Worm (Caenorhabditis elegans) whole organism, young adult: Measurements from ENCODE around the gene faah-5.

Experiments used
- C17E4.6 ChIP-seq: fragments of 200-800 bp; sonication (Bioruptor generic); IDR thresholded peaks from 2 replicates; pipeline ENCODE4 v1.3.6; 2022; ENCODE audit warnings: missing genetic modification reagents, missing genetic modification characterization, missing compliant biosample characterization
- K12H6.12 ChIP-seq: fragments of 200-800 bp; sonication (Bioruptor generic); optimal IDR thresholded peaks from 2 replicates; lab custom pipeline; 2018; ENCODE audit warnings: mild to moderate bottlenecking, missing genetic modification characterization, missing compliant biosample characterization
- Y79H2A.3 ChIP-seq: fragments of 200-800 bp; sonication (Bioruptor generic); conservative IDR thresholded peaks from 2 replicates; pipeline ENCODE4 v1.3.6; 2022; ENCODE audit warnings: missing genetic modification reagents, missing genetic modification characterization, missing compliant biosample characterization
- akir-1 ChIP-seq: fragments of 200-800 bp; sonication (Bioruptor generic); optimal IDR thresholded peaks from 2 replicates; lab custom pipeline; 2018; ENCODE audit warnings: mild to moderate bottlenecking, missing genetic modification characterization, moderate library complexity, missing compliant biosample characterization
- attf-3 ChIP-seq: fragments of 200-800 bp; sonication (Bioruptor generic); conservative IDR thresholded peaks from 2 replicates; pipeline ENCODE4 v1.3.6; 2022; ENCODE audit warnings: missing genetic modification reagents, missing genetic modification characterization, missing compliant biosample characterization
- attf-6 ChIP-seq: fragments of 200-800 bp; sonication (Bioruptor generic); IDR thresholded peaks from 2 replicates; pipeline ENCODE4 v1.3.6; 2022; ENCODE audit warnings: missing genetic modification reagents, missing genetic modification characterization, missing compliant biosample characterization
- cebp-1 ChIP-seq, 2 experiments: fragments of 200-800 bp in 1 of 2; sonication (Bioruptor generic) in 1 of 2; sonication (generic microtip) in 1 of 2; IDR thresholded peaks in 1 of 2; optimal IDR thresholded peaks in 1 of 2; 2 replicates each; pipeline versions ENCODE4 v1.3.6 to Lab custom; 2017 to 2022; ENCODE audit warnings: missing compliant biosample characterization in 2 of 2, missing genetic modification characterization in 2 of 2, mild to moderate bottlenecking in 1 of 2, missing genetic modification reagents in 1 of 2, moderate library complexity in 1 of 2
- ceh-100 ChIP-seq: fragments of 200-800 bp; sonication (Bioruptor generic); IDR thresholded peaks from 2 replicates; pipeline ENCODE4 v1.3.6; 2022; ENCODE audit warnings: missing genetic modification reagents, missing genetic modification characterization, missing compliant biosample characterization
- ceh-40 ChIP-seq: fragments of 200-800 bp; sonication (Bioruptor generic); IDR thresholded peaks from 2 replicates; pipeline ENCODE4 v1.3.6; 2022; ENCODE audit warnings: missing genetic modification characterization, missing compliant biosample characterization
- ceh-91 ChIP-seq: fragments of 200-800 bp; sonication (Bioruptor generic); IDR thresholded peaks from 2 replicates; pipeline ENCODE4 v1.3.6; 2022; ENCODE audit warnings: missing genetic modification reagents, missing genetic modification characterization, missing compliant biosample characterization
- egrh-3 ChIP-seq: fragments of 200-800 bp; sonication (Bioruptor generic); IDR thresholded peaks from 2 replicates; pipeline ENCODE4 v1.3.6; 2022; ENCODE audit warnings: missing genetic modification reagents, missing genetic modification characterization, missing compliant biosample characterization
- ekl-4 ChIP-seq: fragments of 200-800 bp; sonication (Bioruptor generic); IDR thresholded peaks from 2 replicates; pipeline ENCODE4 v1.3.6; 2022; ENCODE audit warnings: missing genetic modification reagents, missing genetic modification characterization, missing compliant biosample characterization
- hmg-1.2 ChIP-seq: fragments of 200-800 bp; sonication (Bioruptor generic); IDR thresholded peaks from 2 replicates; pipeline ENCODE4 v1.3.6; 2022; ENCODE audit warnings: missing genetic modification reagents, missing genetic modification characterization, missing compliant biosample characterization
- let-607 ChIP-seq, 2 experiments: fragments of 200-800 bp in 1 of 2; sonication (Bioruptor generic) in 1 of 2; sonication (generic microtip) in 1 of 2; optimal IDR thresholded peaks; 2 replicates each; lab custom pipeline; 2016 to 2018; ENCODE audit warnings: mild to moderate bottlenecking in 2 of 2, missing compliant biosample characterization in 2 of 2, missing genetic modification characterization in 2 of 2, moderate library complexity in 2 of 2, missing genotype in 1 of 2
- lin-40 ChIP-seq: sonication (generic microtip); optimal IDR thresholded peaks from 2 replicates; lab custom pipeline; 2016; ENCODE audit warnings: missing genetic modification characterization, mild to moderate bottlenecking, missing compliant biosample characterization, missing genotype, missing genetic modification reagents
- madf-3 ChIP-seq: fragments of 200-800 bp; sonication (Bioruptor generic); IDR thresholded peaks from 2 replicates; pipeline ENCODE4 v1.3.6; 2022; ENCODE audit warnings: missing genetic modification reagents, missing genetic modification characterization, missing compliant biosample characterization
- nfyb-1 ChIP-seq: fragments of 200-800 bp; sonication (Bioruptor generic); IDR thresholded peaks from 2 replicates; pipeline ENCODE4 v1.3.6; 2022; ENCODE audit warnings: missing genetic modification reagents, missing genetic modification characterization, missing compliant biosample characterization
- nhr-90 ChIP-seq: sonication (generic microtip); optimal IDR thresholded peaks from 2 replicates; lab custom pipeline; 2016; ENCODE audit warnings: missing genotype, mild to moderate bottlenecking, missing genetic modification characterization, missing compliant biosample characterization
- snpc-1.1 ChIP-seq: sonication (generic microtip); optimal IDR thresholded peaks from 2 replicates; lab custom pipeline; 2017; ENCODE audit warnings: missing genetic modification characterization, mild to moderate bottlenecking, missing compliant biosample characterization, antibody characterized with exemption, moderate library complexity, missing genotype, missing genetic modification reagents; ENCODE audit not compliant: insufficient read depth
- snpc-4 ChIP-seq, 5 experiments: fragments of 150-350 bp in 1 of 5; sonication (generic microtip) in 4 of 5; optimal IDR thresholded peaks; 2 replicates each; lab custom pipeline; 2014 to 2018; ENCODE audit warnings: missing genetic modification characterization in 5 of 5, missing biosample characterization in 3 of 5, antibody characterized with exemption in 2 of 5, mild to moderate bottlenecking in 2 of 5, missing compliant biosample characterization in 2 of 5, missing genotype in 2 of 5, moderate library complexity in 2 of 5, missing genetic modification reagents in 1 of 5
- somi-1 ChIP-seq: fragments of 200-800 bp; sonication (Bioruptor generic); optimal IDR thresholded peaks from 2 replicates; lab custom pipeline; 2018; ENCODE audit warnings: mild to moderate bottlenecking, missing genetic modification characterization, missing compliant biosample characterization
- xnd-1 ChIP-seq: sonication (generic microtip); optimal IDR thresholded peaks from 2 replicates; lab custom pipeline; 2016; ENCODE audit warnings: missing genotype, missing genetic modification reagents, missing genetic modification characterization, missing compliant biosample characterization
- zfh-2 ChIP-seq: fragments of 200-800 bp; sonication (Bioruptor generic); conservative IDR thresholded peaks from 2 replicates; pipeline ENCODE4 v1.3.6; 2022; ENCODE audit warnings: missing genetic modification reagents, missing genetic modification characterization, missing compliant biosample characterization
- ztf-18 ChIP-seq: sonication (generic microtip); optimal IDR thresholded peaks from 2 replicates; lab custom pipeline; 2016; ENCODE audit warnings: missing genotype, mild to moderate bottlenecking, missing genetic modification characterization, missing compliant biosample characterization
- ztf-26 ChIP-seq: sonication (generic microtip); optimal IDR thresholded peaks from 2 replicates; lab custom pipeline; 2017; ENCODE audit warnings: missing genetic modification characterization, missing compliant biosample characterization

The faah-5 gene

ce11 chrIII:11937911-11938310 lies 46.7 kb upstream of the faah-5 start:
- no peak for TF ChIP-seq ztf-26 (tag; lab: Kevin White, UChicago)
- TF ChIP-seq lin-40 (tag; lab: Kevin White, UChicago) = no peak
- TF ChIP-seq zfh-2 = 0 out of 2 replicates have a peak, but pooled peaks have one; percentile 22

DNA sequence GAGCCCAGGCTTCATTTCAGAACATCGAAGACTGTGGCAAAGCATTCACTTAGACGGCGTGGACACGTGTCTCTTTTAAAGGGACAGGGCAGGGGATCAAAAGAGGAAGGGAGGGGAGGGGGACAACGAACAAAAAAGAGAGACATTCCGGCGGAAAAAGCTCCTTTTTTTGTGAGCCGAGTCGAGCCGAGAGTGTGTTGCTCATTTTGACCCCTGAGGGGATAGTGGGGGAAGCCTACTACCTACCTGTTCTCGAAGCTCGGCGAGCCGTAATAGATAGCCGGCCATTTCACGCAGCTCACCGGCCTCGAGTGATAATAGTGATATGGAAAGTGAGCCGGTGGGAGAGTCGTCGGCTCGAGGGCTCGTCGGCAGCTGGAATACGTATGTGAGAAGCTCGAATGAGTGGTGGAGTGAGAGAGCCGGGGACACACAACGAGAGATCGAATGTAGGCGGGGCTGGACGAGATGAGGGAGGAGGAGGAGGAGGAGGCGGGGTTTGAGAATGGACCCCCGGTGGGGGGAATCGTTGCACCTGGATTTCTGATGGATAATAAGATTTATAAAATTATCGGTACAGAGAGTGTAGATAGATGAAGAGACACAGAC lies 45.5 kb upstream of the faah-5 start:
- no peak for TF ChIP-seq attf-6 (GFP tag; lab: Robert Waterston, UW)
- peak; percentile 87 for TF ChIP-seq zfh-2
- peak; percentile 59; the same call in 1 of the 2 replicates for TF ChIP-seq egrh-3 (GFP tag; lab: Robert Waterston, UW)

DNA sequence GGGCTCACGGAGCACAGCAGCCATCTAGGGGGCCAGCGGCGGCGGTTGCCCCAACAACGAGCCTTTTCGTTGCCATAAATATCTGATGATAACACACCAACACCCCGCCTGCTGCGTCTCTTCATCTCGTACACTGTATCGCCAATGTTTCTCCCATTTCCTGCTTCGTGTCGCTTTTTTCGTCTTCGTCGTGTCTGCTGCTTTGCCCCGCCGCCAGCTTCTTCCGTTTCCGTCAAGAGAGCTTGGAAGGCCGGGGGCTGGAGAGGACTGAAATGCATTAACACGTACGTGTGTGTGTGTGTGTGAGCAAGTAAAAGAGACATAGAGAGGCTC lies 44.7 kb upstream of the faah-5 start:
- no peak for TF ChIP-seq attf-3
- TF ChIP-seq cebp-1 (GFP tag; IDR thresholded peaks at IDR 0.05; lab: Robert Waterston, UW) = peak; percentile 22; the same call in 1 of the 2 replicates
- peak; percentile 3 for TF ChIP-seq cebp-1 (tag; optimal IDR thresholded peaks at IDR 0.05; lab: Kevin White, UChicago)
- peak; percentile 38 for TF ChIP-seq K12H6.12 (tag; lab: Kevin White, UChicago)
- no peak for TF ChIP-seq akir-1 (GFP tag; lab: Kevin White, UChicago)
- no peak for TF ChIP-seq nhr-90 (tag; lab: Kevin White, UChicago)
- TF ChIP-seq hmg-1.2 (GFP tag; lab: Robert Waterston, UW) = peak; percentile 53; the same call in 1 of the 2 replicates
- no peak for TF ChIP-seq ekl-4 (GFP tag; lab: Robert Waterston, UW)
- peak; percentile 88 for TF ChIP-seq zfh-2
- TF ChIP-seq let-607 (tag; optimal IDR thresholded peaks at IDR 0.05; lab: Kevin White, UChicago) = no peak
- TF ChIP-seq snpc-4 (GFP tag; optimal IDR thresholded peaks at IDR 0.05; lab: Kevin White, UChicago) = peak; percentile 17
- peak in 3 of 4 experiments; percentile 29 to 48 (median 38) for TF ChIP-seq snpc-4 (tag; optimal IDR thresholded peaks at IDR 0.05; lab: Kevin White, UChicago)

DNA sequence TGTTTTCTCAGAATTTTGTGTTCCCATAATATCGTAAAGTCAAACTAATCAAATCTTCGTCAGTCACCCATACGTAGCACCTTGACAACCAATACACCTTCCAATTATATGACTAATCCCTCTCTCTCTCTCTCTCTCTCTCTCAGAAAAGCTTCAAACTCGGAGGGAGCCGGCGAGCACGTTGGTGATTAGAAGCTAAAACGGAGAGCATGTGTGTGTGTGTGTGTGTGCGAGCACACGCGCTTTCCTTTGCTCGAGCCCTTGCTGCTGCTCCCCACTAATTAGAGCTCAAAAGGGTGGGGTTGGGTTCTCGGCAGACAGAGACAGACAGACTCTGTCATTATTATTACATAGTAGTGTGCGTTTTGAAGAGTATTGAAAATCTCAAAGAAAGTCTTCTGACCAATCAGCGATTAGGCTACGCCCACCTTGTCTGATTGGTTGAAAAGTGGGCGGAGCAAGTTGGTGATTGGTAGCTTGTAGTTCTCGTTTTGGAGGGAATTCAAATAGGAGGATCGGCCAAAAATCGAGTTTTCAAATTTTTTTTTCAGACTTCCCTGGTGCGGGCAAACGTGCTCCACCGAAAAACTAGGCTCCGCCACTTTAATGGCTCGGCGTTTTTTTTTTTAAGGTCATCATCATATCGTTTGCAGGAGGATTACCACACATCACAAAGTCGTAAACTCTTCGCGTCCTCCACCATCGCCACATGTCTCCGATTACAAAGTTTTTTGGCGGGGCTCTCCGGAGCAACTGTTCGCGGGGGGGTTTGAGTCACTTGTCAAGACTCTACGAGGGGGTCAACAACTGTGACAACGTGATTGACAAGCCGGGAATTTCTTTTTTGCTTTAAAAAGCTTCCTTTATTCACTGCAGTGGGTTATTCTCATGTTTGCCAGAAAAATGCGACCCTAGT lies 44.1 kb upstream of the faah-5 start:
- TF ChIP-seq C17E4.6 (GFP tag; lab: Robert Waterston, UW) (no peak), nfyb-1 (peak; percentile 83), ztf-18 (tag; lab: Kevin White, UChicago) (no peak), snpc-1.1 (tag; lab: Kevin White, UChicago) (no peak), ceh-91 (GFP tag; lab: Robert Waterston, UW) (no peak)

DNA sequence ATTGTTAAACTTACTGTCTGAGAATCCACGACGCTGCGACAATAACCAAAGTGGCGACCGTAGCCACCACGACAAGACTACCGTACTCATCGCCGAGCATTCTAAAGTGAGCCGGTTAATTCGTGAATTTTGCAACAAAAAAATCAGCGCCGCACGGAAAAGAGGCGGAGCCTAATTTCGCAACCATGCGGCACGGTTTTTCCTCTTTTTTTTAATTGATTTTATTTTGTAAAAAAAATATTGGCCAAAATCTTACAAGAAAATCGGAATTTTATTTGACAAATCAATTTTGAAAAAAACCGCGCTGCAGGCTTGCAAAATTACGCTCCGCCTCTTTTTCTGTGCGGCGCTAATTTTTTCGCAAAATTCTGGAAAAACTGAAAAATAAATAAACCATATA lies 42.3 kb upstream of the faah-5 start, which contains the start of gene dolk-1:
dolk-1 (minus strand) TSS at position 101 of the 400 bp plus-strand sequence.
- TF ChIP-seq cebp-1 (GFP tag; IDR thresholded peaks at IDR 0.05; lab: Robert Waterston, UW) = no peak
- peak; percentile 31 for TF ChIP-seq cebp-1 (tag; optimal IDR thresholded peaks at IDR 0.05; lab: Kevin White, UChicago)
- TF ChIP-seq ceh-100 = no peak

DNA sequence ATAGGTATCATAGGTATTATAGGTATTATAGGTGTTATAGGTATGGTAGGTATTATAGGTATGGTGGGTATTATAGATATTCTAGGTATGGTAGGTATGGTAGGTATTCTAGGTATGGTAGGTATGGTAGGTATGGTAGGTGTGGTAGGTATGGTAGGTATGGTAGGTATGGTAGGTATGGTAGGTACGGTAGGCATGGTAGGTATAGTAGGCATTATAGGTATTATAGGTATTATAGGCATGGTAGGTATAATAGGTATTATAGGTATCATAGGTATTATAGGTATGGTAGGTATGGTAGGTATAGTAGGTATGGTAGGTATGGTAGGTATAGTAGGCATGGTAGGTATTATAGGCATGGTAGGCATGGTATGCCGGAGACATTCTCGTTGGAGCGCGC lies 40.7 kb upstream of the faah-5 start:
- 0 out of 2 replicates have a peak, but pooled peaks have one; percentile 58 for TF ChIP-seq madf-3 (GFP tag; lab: Robert Waterston, UW)
- no peak for TF ChIP-seq ceh-40 (GFP tag; lab: Robert Waterston, UW)
- no peak for TF ChIP-seq somi-1 (GFP tag; lab: Kevin White, UChicago)
- TF ChIP-seq Y79H2A.3 (GFP tag; lab: Robert Waterston, UW) = no peak
- TF ChIP-seq xnd-1 = no peak
